Fruit fly (Drosophila melanogaster) whole organism, embryonic: ENCODE measurements around the gene Adsl.

Experiments
- CG17186 ChIP-seq: fragments of 200-800 bp; sonication (Bioruptor generic); optimal IDR thresholded peaks from 3 replicates; lab custom pipeline; 2017; ENCODE audit warnings: missing biosample characterization, missing genetic modification reagents, missing genetic modification characterization
- CG17612 ChIP-seq: fragments of 200-800 bp; sonication (Bioruptor generic); IDR thresholded peaks from 2 replicates; pipeline ENCODE4 v1.3.6; 2022; ENCODE audit warnings: missing biosample characterization, missing genetic modification characterization
- CG32772 ChIP-seq: fragments of 200-800 bp; sonication (Bioruptor generic); IDR thresholded peaks from 2 replicates; pipeline ENCODE4 v1.3.6; 2022; ENCODE audit warnings: missing biosample characterization, missing genetic modification characterization
- CG4730 ChIP-seq: fragments of 200-800 bp; sonication (Bioruptor generic); IDR thresholded peaks from 2 replicates; pipeline ENCODE4 v1.3.6; 2022; ENCODE audit warnings: missing biosample characterization, missing genetic modification characterization
- Doc3 ChIP-seq: fragments of 200-800 bp; sonication (Bioruptor generic); IDR thresholded peaks from 3 replicates; pipeline ENCODE4 v1.3.6; 2022; ENCODE audit warnings: missing biosample characterization, missing genetic modification characterization; ENCODE audit not compliant: partially characterized antibody
- Mes4 ChIP-seq: fragments of 200-800 bp; sonication (Bioruptor generic); optimal IDR thresholded peaks from 2 replicates; lab custom pipeline; 2016; ENCODE audit warnings: missing biosample characterization, missing genetic modification characterization
- Sox102F ChIP-seq: fragments of 200-800 bp; sonication (Bioruptor generic); optimal IDR thresholded peaks from 2 replicates; lab custom pipeline; 2018; ENCODE audit warnings: missing biosample characterization, mild to moderate bottlenecking, missing genetic modification characterization, moderate library complexity
- ac ChIP-seq: fragments of 200-800 bp; sonication (Bioruptor generic); optimal IDR thresholded peaks from 3 replicates; lab custom pipeline; 2017; ENCODE audit warnings: missing biosample characterization, mild to moderate bottlenecking, missing genetic modification characterization
- gt ChIP-seq: fragments of 200-800 bp; sonication (Bioruptor generic); IDR thresholded peaks from 2 replicates; pipeline ENCODE4 v1.3.6; 2022; ENCODE audit warnings: missing biosample characterization, missing genetic modification characterization

DNA sequence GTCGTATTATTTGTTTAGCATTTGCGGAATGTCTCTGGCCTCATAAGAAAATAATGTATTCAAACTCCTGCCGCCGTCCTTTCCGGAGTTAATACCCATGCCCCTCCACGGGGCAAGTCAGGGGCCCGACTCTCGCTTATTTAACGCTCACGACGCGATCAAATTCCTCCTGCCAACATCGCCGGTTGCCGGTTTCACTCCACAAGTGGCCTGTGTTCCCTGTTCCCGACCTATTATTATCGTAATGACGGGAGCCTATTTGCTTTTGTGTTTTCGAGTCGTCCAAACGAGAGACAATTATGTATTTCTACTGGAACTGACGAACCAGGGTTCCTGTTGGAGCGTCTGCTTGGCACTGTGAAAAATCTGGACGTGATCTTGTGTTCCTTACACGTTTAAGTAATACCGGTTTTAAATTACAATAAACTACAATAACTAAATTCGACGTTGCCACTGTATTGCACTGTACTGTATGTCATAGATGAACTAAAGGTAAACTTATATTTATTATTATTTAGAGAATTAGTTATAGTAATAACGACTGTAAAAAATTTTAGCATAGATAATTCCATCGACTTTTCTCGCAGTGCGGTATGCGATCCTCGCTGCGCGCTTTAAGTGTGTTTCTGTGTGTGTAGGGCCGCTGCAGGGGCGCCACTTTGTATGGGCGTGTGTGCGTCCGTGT lies 31.7 kb upstream of the Adsl start:
- no peak for TF ChIP-seq CG17186
- TF ChIP-seq Doc3: no peak
- TF ChIP-seq CG17612: no peak
- no peak for TF ChIP-seq Sox102F (GFP tag; lab: Kevin White, UChicago)
- TF ChIP-seq ac (GFP tag; lab: Kevin White, UChicago): peak; percentile 78
- no peak for TF ChIP-seq Mes4
- no peak for TF ChIP-seq CG32772 (GFP tag; lab: Robert Waterston, UW)
- no peak for TF ChIP-seq gt (GFP tag; lab: Robert Waterston, UW)
- TF ChIP-seq CG4730: 0 out of 2 replicates have a peak, but pooled peaks have one; percentile 24
